Fruit fly (Drosophila melanogaster) whole organism, embryonic: ENCODE results near the gene stol.

Experiments
- B-H2 ChIP-seq: fragments of 200-800 bp; sonication (Bioruptor generic); optimal IDR thresholded peaks from 2 replicates; lab custom pipeline; 2018; ENCODE audit warnings: missing biosample characterization, mild to moderate bottlenecking, missing genetic modification characterization
- CG10321 ChIP-seq: fragments of 200-800 bp; sonication (Bioruptor generic); IDR thresholded peaks from 2 replicates; pipeline ENCODE4 v1.3.6; 2022; ENCODE audit warnings: missing biosample characterization, missing genetic modification characterization
- CG10654 ChIP-seq: fragments of 200-800 bp; sonication (Bioruptor generic); optimal IDR thresholded peaks from 2 replicates; lab custom pipeline; 2016; ENCODE audit warnings: missing biosample characterization, missing genetic modification characterization
- CG10979 ChIP-seq: fragments of 200-800 bp; sonication (Bioruptor generic); optimal IDR thresholded peaks from 2 replicates; lab custom pipeline; 2018; ENCODE audit warnings: missing biosample characterization, mild to moderate bottlenecking, missing genetic modification characterization, moderate library complexity
- CG11085 ChIP-seq: fragments of 200-800 bp; sonication (Bioruptor generic); IDR thresholded peaks from 2 replicates; pipeline ENCODE4 v1.3.6; 2022; ENCODE audit warnings: missing biosample characterization, missing genetic modification characterization
- CG11247 ChIP-seq: fragments of 200-800 bp; sonication (Bioruptor generic); IDR thresholded peaks from 2 replicates; pipeline ENCODE4 v1.3.6; 2022; ENCODE audit warnings: missing biosample characterization, missing genetic modification characterization
- CG11504 ChIP-seq: fragments of 200-800 bp; sonication (Bioruptor generic); optimal IDR thresholded peaks from 3 replicates; lab custom pipeline; 2019; ENCODE audit warnings: missing biosample characterization, mild to moderate bottlenecking, missing genetic modification characterization, moderate library complexity
- CG13624 ChIP-seq: fragments of 200-800 bp; sonication (Bioruptor generic); optimal IDR thresholded peaks from 2 replicates; lab custom pipeline; 2016; ENCODE audit warnings: missing biosample characterization, missing genetic modification characterization
- CG14014 ChIP-seq: fragments of 200-800 bp; sonication (Bioruptor generic); IDR thresholded peaks from 2 replicates; pipeline ENCODE4 v1.3.6; 2022; ENCODE audit warnings: missing biosample characterization, missing genetic modification characterization
- CG1602 ChIP-seq: fragments of 200-800 bp; sonication (Bioruptor generic); optimal IDR thresholded peaks from 3 replicates; lab custom pipeline; 2016; ENCODE audit warnings: missing biosample characterization, missing genetic modification characterization
- CG18476 ChIP-seq: fragments of 200-800 bp; sonication (Bioruptor generic); optimal IDR thresholded peaks from 2 replicates; lab custom pipeline; 2016; ENCODE audit warnings: missing biosample characterization, mild to moderate bottlenecking, missing genetic modification characterization
- CG2875 ChIP-seq: fragments of 200-800 bp; sonication (Bioruptor generic); optimal IDR thresholded peaks from 2 replicates; lab custom pipeline; 2017; ENCODE audit warnings: missing biosample characterization, mild to moderate bottlenecking, missing genetic modification characterization, missing genetic modification reagents
- CG31224 ChIP-seq: fragments of 200-800 bp; sonication (Bioruptor generic); IDR thresholded peaks from 2 replicates; pipeline ENCODE4 v1.3.6; 2022; ENCODE audit warnings: missing biosample characterization, missing genetic modification characterization
- CG33213 ChIP-seq: fragments of 200-800 bp; sonication (Bioruptor generic); optimal IDR thresholded peaks from 3 replicates; lab custom pipeline; 2016; ENCODE audit warnings: missing biosample characterization, missing genetic modification characterization
- CG4282 ChIP-seq: fragments of 200-800 bp; sonication (Bioruptor generic); optimal IDR thresholded peaks from 2 replicates; lab custom pipeline; 2016; ENCODE audit warnings: missing biosample characterization, missing genetic modification characterization
- CG6683 ChIP-seq: fragments of 200-800 bp; sonication (Bioruptor generic); optimal IDR thresholded peaks from 2 replicates; lab custom pipeline; 2017; ENCODE audit warnings: missing biosample characterization, mild to moderate bottlenecking, missing genetic modification characterization, missing genetic modification reagents
- CG7786 ChIP-seq: fragments of 200-800 bp; sonication (Bioruptor generic); optimal IDR thresholded peaks from 2 replicates; lab custom pipeline; 2016; ENCODE audit warnings: missing biosample characterization, missing genetic modification characterization
- CG9437 ChIP-seq: fragments of 200-800 bp; sonication (Bioruptor generic); optimal IDR thresholded peaks from 2 replicates; lab custom pipeline; 2018; ENCODE audit warnings: missing biosample characterization, mild to moderate bottlenecking, missing genetic modification characterization
- Dbx ChIP-seq: fragments of 200-800 bp; sonication (Bioruptor generic); IDR thresholded peaks from 3 replicates; pipeline ENCODE4 v1.3.6; 2022; ENCODE audit warnings: missing biosample characterization, missing genetic modification characterization
- Dll ChIP-seq: fragments of 200-800 bp; sonication (Bioruptor generic); IDR thresholded peaks from 4 replicates; pipeline ENCODE4 v1.3.6; 2022; ENCODE audit warnings: missing biosample characterization, missing genetic modification characterization; ENCODE audit not compliant: partially characterized antibody
- Hand ChIP-seq: fragments of 200-800 bp; sonication (Bioruptor generic); optimal IDR thresholded peaks from 2 replicates; lab custom pipeline; 2017; ENCODE audit warnings: mild to moderate bottlenecking, missing biosample characterization, missing genetic modification reagents, missing genetic modification characterization
- HmgZ ChIP-seq: fragments of 200-800 bp; sonication (Bioruptor generic); optimal IDR thresholded peaks from 2 replicates; lab custom pipeline; 2018; ENCODE audit warnings: missing biosample characterization, mild to moderate bottlenecking, missing genetic modification characterization
- Mad ChIP-seq: fragments of 200-800 bp; sonication (Bioruptor generic); optimal IDR thresholded peaks from 2 replicates; lab custom pipeline; 2016; ENCODE audit warnings: missing biosample characterization, missing genetic modification characterization
- Nf-YA ChIP-seq: fragments of 200-800 bp; sonication (Bioruptor generic); IDR thresholded peaks from 2 replicates; pipeline ENCODE4 v1.3.6; 2022; ENCODE audit warnings: missing biosample characterization, missing genetic modification characterization
- Poxn ChIP-seq: fragments of 200-800 bp; sonication (Bioruptor generic); IDR thresholded peaks from 2 replicates; pipeline ENCODE4 v1.3.6; 2022; ENCODE audit warnings: missing biosample characterization, missing genetic modification characterization
- Ptx1 ChIP-seq: fragments of 200-800 bp; sonication (Bioruptor generic); IDR thresholded peaks from 2 replicates; pipeline ENCODE4 v1.3.6; 2022; ENCODE audit warnings: missing biosample characterization, missing genetic modification characterization
- Rfx ChIP-seq: fragments of 200-800 bp; sonication (Bioruptor generic); IDR thresholded peaks from 2 replicates; pipeline ENCODE4 v1.3.6; 2022; ENCODE audit warnings: missing biosample characterization, missing genetic modification characterization
- Sox102F ChIP-seq: fragments of 200-800 bp; sonication (Bioruptor generic); optimal IDR thresholded peaks from 2 replicates; lab custom pipeline; 2018; ENCODE audit warnings: missing biosample characterization, mild to moderate bottlenecking, missing genetic modification characterization, moderate library complexity
- Ssrp ChIP-seq: fragments of 200-800 bp; sonication (Bioruptor generic); optimal IDR thresholded peaks from 2 replicates; lab custom pipeline; 2018; ENCODE audit warnings: missing biosample characterization, mild to moderate bottlenecking, missing genetic modification characterization, moderate library complexity
- Stat92E ChIP-seq, 3 experiments: fragments of >200 bp in 2 of 3; fragments of 200-800 bp in 1 of 3; sonication (Bioruptor generic) in 1 of 3; optimal IDR thresholded peaks; 2 replicates each; lab custom pipeline; 2017 to 2019; ENCODE audit warnings: missing biosample characterization in 3 of 3, missing genetic modification characterization in 3 of 3, mild to moderate bottlenecking in 1 of 3, moderate library complexity in 1 of 3
- chif ChIP-seq, 2 experiments: fragments of 200-800 bp; sonication (Bioruptor generic); optimal IDR thresholded peaks; 3 replicates each; lab custom pipeline; 2016; ENCODE audit warnings: missing biosample characterization in 2 of 2, missing genetic modification characterization in 2 of 2
- croc ChIP-seq: fragments of 200-800 bp; sonication (Bioruptor generic); conservative IDR thresholded peaks from 3 replicates; pipeline ENCODE4 v1.3.6; 2022; ENCODE audit warnings: missing biosample characterization, missing genetic modification characterization
- dmrt99B ChIP-seq: fragments of 200-800 bp; sonication (Bioruptor generic); optimal IDR thresholded peaks from 2 replicates; lab custom pipeline; 2018; ENCODE audit warnings: missing biosample characterization, mild to moderate bottlenecking, missing genetic modification characterization, moderate library complexity
- emc ChIP-seq: fragments of 200-800 bp; sonication (Bioruptor generic); optimal IDR thresholded peaks from 2 replicates; lab custom pipeline; 2016; ENCODE audit warnings: missing biosample characterization, missing genetic modification characterization
- gem ChIP-seq: fragments of 200-800 bp; sonication (Bioruptor generic); optimal IDR thresholded peaks from 2 replicates; lab custom pipeline; 2019; ENCODE audit warnings: missing biosample characterization, mild to moderate bottlenecking, missing genetic modification characterization, moderate library complexity
- mld ChIP-seq: fragments of 200-800 bp; sonication (Bioruptor generic); IDR thresholded peaks from 3 replicates; pipeline ENCODE4 v1.3.6; 2022; ENCODE audit warnings: missing biosample characterization, missing genetic modification characterization; ENCODE audit not compliant: partially characterized antibody
- odd ChIP-seq: fragments of 200-800 bp; sonication (Bioruptor generic); optimal IDR thresholded peaks from 2 replicates; lab custom pipeline; 2017; ENCODE audit warnings: missing biosample characterization, mild to moderate bottlenecking, missing genetic modification characterization
- otp ChIP-seq: fragments of 200-800 bp; sonication (Bioruptor generic); IDR thresholded peaks from 3 replicates; pipeline ENCODE4, ENCODE4 v1.3.6; 2022; ENCODE audit warnings: missing biosample characterization, missing genetic modification characterization
- prd ChIP-seq, 3 experiments: fragments of >200 bp in 2 of 3; fragments of 200-800 bp in 1 of 3; sonication (Bioruptor generic) in 1 of 3; optimal IDR thresholded peaks in 2 of 3; IDR thresholded peaks in 1 of 3; 2 replicates in 2 of 3; 3 replicates in 1 of 3; pipeline versions ENCODE4 v1.3.6 to Lab custom; 2017 to 2022; ENCODE audit warnings: missing biosample characterization in 1 of 3, missing genetic modification characterization in 1 of 3
- rib ChIP-seq: fragments of 200-800 bp; sonication (Bioruptor generic); IDR thresholded peaks from 2 replicates; pipeline ENCODE4 v1.3.6; 2022; ENCODE audit warnings: missing biosample characterization, missing genetic modification characterization
- ro ChIP-seq: fragments of 200-800 bp; sonication (Bioruptor generic); IDR thresholded peaks from 2 replicates; pipeline ENCODE4 v1.3.6; 2022; ENCODE audit warnings: missing biosample characterization, missing genetic modification characterization
- slou ChIP-seq: fragments of 200-800 bp; sonication (Bioruptor generic); optimal IDR thresholded peaks from 3 replicates; lab custom pipeline; 2016; ENCODE audit warnings: missing biosample characterization, missing genetic modification characterization
- sqz ChIP-seq: fragments of 200-800 bp; sonication (Bioruptor generic); optimal IDR thresholded peaks from 3 replicates; lab custom pipeline; 2018; ENCODE audit warnings: missing biosample characterization, mild to moderate bottlenecking, missing genetic modification characterization
- sr ChIP-seq: fragments of 200-800 bp; sonication (Bioruptor generic); IDR thresholded peaks from 3 replicates; pipeline ENCODE4 v1.3.6; 2022; ENCODE audit warnings: missing biosample characterization, missing genetic modification characterization
- stc ChIP-seq: fragments of 200-800 bp; sonication (Bioruptor generic); IDR thresholded peaks from 2 replicates; pipeline ENCODE4 v1.3.6; 2022; ENCODE audit warnings: missing biosample characterization, missing genetic modification characterization
- usp ChIP-seq: fragments of >200 bp; optimal IDR thresholded peaks from 2 replicates; lab custom pipeline; 2017; ENCODE audit warnings: missing biosample characterization, missing genetic modification characterization
- vnd ChIP-seq: fragments of 200-800 bp; sonication (Bioruptor generic); IDR thresholded peaks from 3 replicates; pipeline ENCODE4 v1.3.6; 2022; ENCODE audit warnings: missing biosample characterization, missing genetic modification characterization; ENCODE audit not compliant: partially characterized antibody

stol gene

DNA sequence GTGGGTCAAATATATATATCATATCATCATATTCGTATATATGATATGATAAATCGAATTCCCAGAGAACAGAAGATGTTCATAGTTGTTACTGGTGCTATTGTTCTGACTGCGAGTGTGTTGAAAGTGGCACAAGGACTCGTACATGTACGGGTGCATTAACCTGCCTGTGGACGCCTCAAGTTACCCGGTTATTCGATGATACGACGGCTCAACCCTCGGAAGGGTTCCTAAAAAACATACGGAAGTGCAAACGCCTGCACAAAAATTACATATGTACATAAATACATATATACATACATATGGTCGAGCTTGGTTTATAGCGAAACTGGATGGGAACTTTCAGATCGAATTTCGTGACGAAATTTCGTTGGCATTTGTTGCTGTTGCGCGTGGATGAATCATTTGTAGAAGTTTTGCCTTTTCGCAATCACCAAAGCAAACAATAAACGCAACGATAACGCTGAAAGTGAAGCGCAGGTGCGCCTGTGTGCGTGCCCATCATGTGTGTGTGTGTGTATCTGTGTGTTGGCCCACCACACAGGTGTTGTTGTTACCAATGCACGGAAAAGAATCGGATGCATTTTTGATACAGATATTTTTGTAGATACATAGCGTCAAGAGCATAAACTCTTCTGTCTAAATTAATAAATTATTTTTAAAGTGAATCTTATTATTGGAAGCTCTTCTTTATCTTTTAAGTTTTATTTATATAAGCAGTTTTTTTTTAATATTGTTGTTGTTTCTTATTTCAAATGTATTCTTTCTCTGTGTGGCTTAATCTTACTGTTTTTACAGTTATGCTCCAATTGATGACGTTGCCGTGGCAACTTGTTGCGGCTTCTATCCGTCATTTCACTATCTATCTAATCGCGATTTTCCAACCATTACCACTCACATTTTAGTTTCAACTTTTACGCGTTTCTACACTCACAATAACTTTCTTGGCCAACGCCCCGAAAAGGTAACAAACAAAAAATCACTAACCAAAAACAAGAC is 43.6 kb upstream of the stol start (continued):
- peak; percentile 57; the same call in 1 of the 3 replicates for TF ChIP-seq otp (GFP tag; lab: Robert Waterston, UW)
- TF ChIP-seq CG14014 (GFP tag; lab: Robert Waterston, UW) = peak; percentile 76
- no peak for TF ChIP-seq Stat92E (GFP tag; optimal IDR thresholded peaks at IDR 0.05; lab: Kevin White, UChicago)
- TF ChIP-seq CG7786 (GFP tag; lab: Kevin White, UChicago) = peak; percentile 2
- TF ChIP-seq CG2875 (GFP tag; lab: Kevin White, UChicago) = peak; percentile 66
- TF ChIP-seq vnd (GFP tag; lab: Robert Waterston, UW) = no peak
- no peak for TF ChIP-seq sr (GFP tag; lab: Robert Waterston, UW)
- TF ChIP-seq stc (GFP tag; lab: Robert Waterston, UW) = peak; percentile 80
- no peak for TF ChIP-seq CG11085 (GFP tag; lab: Robert Waterston, UW)
- peak; percentile 37; the same call in 1 of the 2 replicates for TF ChIP-seq CG10321
- peak; percentile 35 for TF ChIP-seq CG10654 (GFP tag; lab: Kevin White, UChicago)
- no peak for TF ChIP-seq Dll (GFP tag; lab: Robert Waterston, UW)
- TF ChIP-seq CG6683 (GFP tag; lab: Kevin White, UChicago) = peak; percentile 41
- TF ChIP-seq B-H2 (GFP tag; lab: Kevin White, UChicago) = no peak
- TF ChIP-seq CG31224 (GFP tag; lab: Robert Waterston, UW) = 0 out of 2 replicates have a peak, but pooled peaks have one; percentile 19
- no peak for TF ChIP-seq Hand (GFP tag; lab: Kevin White, UChicago)
- no peak for TF ChIP-seq prd (optimal IDR thresholded peaks at IDR 0.05; lab: Kevin White, UChicago)
- peak; percentile 85 for TF ChIP-seq prd (GFP tag; IDR thresholded peaks at IDR 0.05; lab: Robert Waterston, UW)
- no peak for TF ChIP-seq rib (GFP tag; lab: Robert Waterston, UW)
- TF ChIP-seq sqz (GFP tag; lab: Kevin White, UChicago) = no peak
- no peak for TF ChIP-seq mld
- TF ChIP-seq HmgZ (tag; lab: Kevin White, UChicago) = no peak
- peak; percentile 84 for TF ChIP-seq dmrt99B
- peak; percentile 76 for TF ChIP-seq CG10979 (tag; lab: Kevin White, UChicago)
- no peak for TF ChIP-seq Poxn
- TF ChIP-seq croc (GFP tag; lab: Robert Waterston, UW) = peak; percentile 62
- TF ChIP-seq Sox102F (GFP tag; lab: Kevin White, UChicago) = peak; percentile 80
- peak; percentile 59 for TF ChIP-seq odd
- TF ChIP-seq gem (tag; lab: Kevin White, UChicago) = peak; percentile 89
- TF ChIP-seq emc = no peak
- TF ChIP-seq Ssrp (tag; lab: Kevin White, UChicago) = peak; percentile 72
- TF ChIP-seq CG13624 (GFP tag; lab: Kevin White, UChicago) = peak; percentile 30
- TF ChIP-seq usp = no peak
- peak; percentile 87 for TF ChIP-seq Ptx1 (GFP tag; lab: Robert Waterston, UW)
- peak; percentile 28 for TF ChIP-seq CG33213 (GFP tag; lab: Kevin White, UChicago)
- TF ChIP-seq CG4282 (GFP tag; lab: Kevin White, UChicago) = no peak
- TF ChIP-seq CG18476 (GFP tag; lab: Kevin White, UChicago) = peak; percentile 51
- TF ChIP-seq CG9437 (GFP tag; lab: Kevin White, UChicago) = peak; percentile 89
- TF ChIP-seq Mad (GFP tag; lab: Kevin White, UChicago) = peak; percentile 34
- peak; percentile 30 to 61 for TF ChIP-seq chif (GFP tag; optimal IDR thresholded peaks at IDR 0.05; lab: Kevin White, UChicago)
- peak; percentile 16 for TF ChIP-seq slou (GFP tag; lab: Kevin White, UChicago)
- TF ChIP-seq ro (GFP tag; lab: Robert Waterston, UW) = peak; percentile 27; the same call in 1 of the 2 replicates
- TF ChIP-seq CG1602 = peak; percentile 64
- peak; percentile 87 for TF ChIP-seq CG11504 (tag; lab: Kevin White, UChicago)
- TF ChIP-seq Dbx (GFP tag; lab: Robert Waterston, UW) = peak; percentile 51; the same call in 1 of the 3 replicates
- TF ChIP-seq Rfx (GFP tag; lab: Robert Waterston, UW) = peak; percentile 64; the same call in 1 of the 2 replicates
- peak; percentile 55; the same call in 1 of the 2 replicates for TF ChIP-seq CG11247 (GFP tag; lab: Robert Waterston, UW)
- peak; percentile 39; the same call in 1 of the 2 replicates for TF ChIP-seq Nf-YA (GFP tag; lab: Robert Waterston, UW)
